Fruit fly (Drosophila melanogaster) whole organism, pupa: Measurements from ENCODE around the gene SCOT.

Source experiments
- CG13204 ChIP-seq: fragments of 200-800 bp; sonication (Bioruptor generic); optimal IDR thresholded peaks from 2 replicates; lab custom pipeline; 2018; ENCODE audit warnings: missing biosample characterization, mild to moderate bottlenecking, missing genetic modification characterization, moderate library complexity
- CG8301 ChIP-seq: fragments of 200-800 bp; sonication (Bioruptor generic); optimal IDR thresholded peaks from 2 replicates; lab custom pipeline; 2018; ENCODE audit warnings: missing biosample characterization, mild to moderate bottlenecking, missing genetic modification characterization

DNA sequence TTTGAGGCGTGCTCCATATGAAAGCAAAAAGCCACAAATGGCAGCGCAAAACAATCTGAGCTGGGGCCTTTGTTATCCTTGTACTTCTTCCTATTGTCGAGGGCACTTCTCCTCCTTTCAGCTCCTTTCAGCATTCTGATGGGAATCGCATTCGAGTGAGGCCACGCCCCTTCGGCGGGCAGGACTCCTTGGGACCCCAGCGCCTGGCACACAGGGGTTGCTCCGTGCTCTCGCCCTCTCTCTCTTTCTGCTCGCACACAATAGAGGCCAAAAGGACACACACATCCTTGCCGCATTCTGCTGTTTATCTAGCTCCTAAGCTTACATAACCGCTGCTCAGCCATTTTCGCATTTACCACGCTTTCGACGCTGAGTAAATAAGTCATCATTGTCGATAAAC, 42.9 kb upstream of the SCOT start:
- TF ChIP-seq CG13204 (GFP tag; lab: Kevin White, UChicago) (no peak), CG8301 (no peak)
